Worm (Caenorhabditis elegans): ENCODE measurements around the gene col-162.

DNA sequence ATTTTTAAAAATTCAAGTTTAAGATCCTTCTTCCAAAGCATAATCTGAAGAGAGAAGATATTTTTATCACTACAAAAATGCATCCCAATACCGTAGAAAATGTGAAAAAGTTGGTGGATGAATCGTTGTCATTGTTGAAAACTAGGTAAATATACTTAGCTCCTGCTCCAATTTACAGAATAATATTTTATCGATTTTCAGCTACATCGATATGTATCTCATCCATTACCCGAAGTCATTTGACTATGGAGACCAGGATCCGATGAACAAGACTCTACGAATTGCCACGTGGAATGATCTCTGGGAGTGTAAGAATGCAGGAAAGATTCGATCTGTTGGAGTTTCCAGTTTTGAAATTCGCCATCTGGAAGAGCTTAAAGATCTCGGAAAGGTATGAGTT lies 33.3 kb upstream of the col-162 start:
- TF ChIP-seq him-1 (tag; optimal IDR thresholded peaks at IDR 0.05) (no peak), W03F9.2 (tag; optimal IDR thresholded peaks at IDR 0.05) (no peak)
